Worm (Caenorhabditis elegans): Measurements from ENCODE around the gene dmd-7.

ce11 chrV:6217834-6218233, 28.9 kb upstream of the dmd-7 start, which contains the start of gene str-206:
- TF ChIP-seq elt-3 (tag; optimal IDR thresholded peaks at IDR 0.05) = no peak
- TF ChIP-seq unc-39 (tag; optimal IDR thresholded peaks at IDR 0.05) = no peak
- no peak for TF ChIP-seq elt-1 (tag; optimal IDR thresholded peaks at IDR 0.05; ENCODE audit: borderline replicate concordance, insufficient read depth)
- TF ChIP-seq ces-1 (GFP tag; optimal IDR thresholded peaks at IDR 0.05) = no peak
- TF ChIP-seq nhr-76 (tag; optimal IDR thresholded peaks at IDR 0.05) = no peak
- TF ChIP-seq pha-4 (tag; optimal IDR thresholded peaks at IDR 0.05) = no peak
- no peak for TF ChIP-seq unc-62 (GFP tag; optimal IDR thresholded peaks at IDR 0.05)
- TF ChIP-seq ztf-11 (tag; optimal IDR thresholded peaks at IDR 0.05) = no peak
- TF ChIP-seq tbx-8 (GFP tag; optimal IDR thresholded peaks at IDR 0.05) = no peak
- no peak for TF ChIP-seq nhr-28 (tag; optimal IDR thresholded peaks at IDR 0.05)
- no peak for TF ChIP-seq lin-13 (tag; optimal IDR thresholded peaks at IDR 0.05)
- TF ChIP-seq blmp-1 (tag; optimal IDR thresholded peaks at IDR 0.05) = no peak
- no peak for TF ChIP-seq lsy-2 (tag; optimal IDR thresholded peaks at IDR 0.05)
